Fruit fly (Drosophila melanogaster) whole organism, prepupa: ENCODE measurements around the gene CG4101.

Source experiments
- CG10631 ChIP-seq: fragments of 200-800 bp; sonication (Bioruptor generic); optimal IDR thresholded peaks from 2 replicates; lab custom pipeline; 2016; ENCODE audit warnings: missing biosample characterization, missing genetic modification characterization
- CG15336 ChIP-seq: fragments of 200-800 bp; sonication (Bioruptor generic); IDR thresholded peaks from 2 replicates; pipeline ENCODE4 v1.3.6; 2022; ENCODE audit warnings: missing biosample characterization, missing genetic modification characterization
- CG1621 ChIP-seq: fragments of 200-800 bp; sonication (Bioruptor generic); optimal IDR thresholded peaks from 3 replicates; lab custom pipeline; 2018; ENCODE audit warnings: missing biosample characterization, mild to moderate bottlenecking, missing genetic modification characterization
- CG3032 ChIP-seq: fragments of 200-800 bp; optimal IDR thresholded peaks from 2 replicates; lab custom pipeline; 2019; ENCODE audit warnings: missing biosample characterization, mild to moderate bottlenecking, missing genetic modification characterization, moderate library complexity
- CG32006 ChIP-seq: fragments of 200-800 bp; sonication (Bioruptor generic); optimal IDR thresholded peaks from 3 replicates; lab custom pipeline; 2017; ENCODE audit warnings: missing biosample characterization, mild to moderate bottlenecking, missing genetic modification characterization
- CG34406 ChIP-seq: fragments of 200-800 bp; sonication (Bioruptor generic); optimal IDR thresholded peaks from 3 replicates; lab custom pipeline; 2016; ENCODE audit warnings: missing biosample characterization, missing genetic modification characterization
- CG4318 ChIP-seq: fragments of 200-800 bp; sonication (Bioruptor generic); optimal IDR thresholded peaks from 3 replicates; lab custom pipeline; 2017; ENCODE audit warnings: missing biosample characterization, mild to moderate bottlenecking, missing genetic modification characterization
- CG6163 ChIP-seq: fragments of 200-800 bp; sonication (Bioruptor generic); IDR thresholded peaks from 3 replicates; pipeline ENCODE4 v1.3.6; 2022; ENCODE audit warnings: missing biosample characterization, missing genetic modification characterization
- CG6792 ChIP-seq: fragments of 200-800 bp; sonication (Bioruptor generic); optimal IDR thresholded peaks from 3 replicates; lab custom pipeline; 2016; ENCODE audit warnings: missing biosample characterization, missing genetic modification characterization
- CG6808 ChIP-seq: fragments of 200-800 bp; sonication (Bioruptor generic); optimal IDR thresholded peaks from 3 replicates; lab custom pipeline; 2017; ENCODE audit warnings: missing biosample characterization, missing genetic modification characterization, mild to moderate bottlenecking, moderate library complexity, missing genetic modification reagents
- CG6854 ChIP-seq: fragments of 200-800 bp; sonication (Bioruptor generic); optimal IDR thresholded peaks from 2 replicates; lab custom pipeline; 2017; ENCODE audit warnings: missing biosample characterization, mild to moderate bottlenecking, missing genetic modification characterization
- CG8632 ChIP-seq: fragments of 200-800 bp; sonication (Bioruptor generic); optimal IDR thresholded peaks from 3 replicates; lab custom pipeline; 2016; ENCODE audit warnings: missing biosample characterization, missing genetic modification characterization
- Eip75B ChIP-seq: fragments of 200-800 bp; sonication (Bioruptor generic); optimal IDR thresholded peaks from 3 replicates; lab custom pipeline; 2016; ENCODE audit warnings: missing biosample characterization, missing genetic modification characterization
- Eip78C ChIP-seq: fragments of 200-800 bp; sonication (Bioruptor generic); peaks from one replicate; lab custom pipeline; 2016; ENCODE audit warnings: missing biosample characterization, missing genetic modification characterization
- Eip93F ChIP-seq: fragments of 200-800 bp; sonication (Bioruptor generic); optimal IDR thresholded peaks from 2 replicates; lab custom pipeline; 2016; ENCODE audit warnings: missing biosample characterization, mild to moderate bottlenecking, missing genetic modification characterization
- Ets21C ChIP-seq: fragments of 200-800 bp; sonication (Bioruptor generic); optimal IDR thresholded peaks from 3 replicates; lab custom pipeline; 2016; ENCODE audit warnings: missing biosample characterization, missing genetic modification characterization
- Ets96B ChIP-seq: fragments of 200-800 bp; optimal IDR thresholded peaks from 2 replicates; lab custom pipeline; 2019; ENCODE audit warnings: missing biosample characterization, mild to moderate bottlenecking, missing genetic modification characterization, moderate library complexity
- Hr38 ChIP-seq: sonication (Bioruptor generic); optimal IDR thresholded peaks from 2 replicates; lab custom pipeline; 2016; ENCODE audit warnings: missing biosample characterization, missing genetic modification characterization
- Hr39 ChIP-seq: fragments of 200-800 bp; sonication (Bioruptor generic); optimal IDR thresholded peaks from 2 replicates; lab custom pipeline; 2016; ENCODE audit warnings: missing biosample characterization, missing genetic modification characterization
- Met ChIP-seq: fragments of 200-800 bp; sonication (Bioruptor generic); optimal IDR thresholded peaks from 3 replicates; lab custom pipeline; 2016; ENCODE audit warnings: missing biosample characterization, missing genetic modification characterization
- Smox ChIP-seq: fragments of 200-800 bp; sonication (Bioruptor generic); optimal IDR thresholded peaks from 3 replicates; lab custom pipeline; 2016; ENCODE audit warnings: missing biosample characterization, missing genetic modification characterization
- Sox102F ChIP-seq: fragments of 200-800 bp; sonication (Bioruptor generic); optimal IDR thresholded peaks from 2 replicates; lab custom pipeline; 2016; ENCODE audit warnings: missing biosample characterization, mild to moderate bottlenecking, missing genetic modification characterization
- Sox14 ChIP-seq: fragments of 200-800 bp; sonication (Bioruptor generic); optimal IDR thresholded peaks from 3 replicates; lab custom pipeline; 2016; ENCODE audit warnings: missing biosample characterization, missing genetic modification characterization
- acj6 ChIP-seq: fragments of 200-800 bp; sonication (Bioruptor generic); optimal IDR thresholded peaks from 3 replicates; lab custom pipeline; 2016; ENCODE audit warnings: missing biosample characterization, missing genetic modification characterization
- dac ChIP-seq: fragments of 200-800 bp; sonication (Bioruptor generic); optimal IDR thresholded peaks from 2 replicates; lab custom pipeline; 2017; ENCODE audit warnings: missing biosample characterization, mild to moderate bottlenecking, missing genetic modification characterization
- dsx ChIP-seq: fragments of 200-800 bp; optimal IDR thresholded peaks from 3 replicates; lab custom pipeline; 2019; ENCODE audit warnings: missing biosample characterization, mild to moderate bottlenecking, missing genetic modification characterization, moderate library complexity; ENCODE audit not compliant: poor library complexity, severe bottlenecking
- eg ChIP-seq: fragments of 200-800 bp; sonication (Bioruptor generic); IDR thresholded peaks from 3 replicates; pipeline ENCODE4 v1.3.6; 2022; ENCODE audit warnings: missing biosample characterization, missing genetic modification characterization
- esn ChIP-seq: fragments of 200-800 bp; sonication (Bioruptor generic); optimal IDR thresholded peaks from 2 replicates; lab custom pipeline; 2016; ENCODE audit warnings: missing biosample characterization, mild to moderate bottlenecking, missing genetic modification characterization, moderate library complexity
- fd59A ChIP-seq: fragments of 200-800 bp; sonication (Bioruptor generic); optimal IDR thresholded peaks from 2 replicates; lab custom pipeline; 2017; ENCODE audit warnings: missing biosample characterization, mild to moderate bottlenecking, missing genetic modification characterization, missing genetic modification reagents
- fkh ChIP-seq: fragments of 200-800 bp; sonication (Bioruptor generic); optimal IDR thresholded peaks from 3 replicates; lab custom pipeline; 2017; ENCODE audit warnings: missing biosample characterization, mild to moderate bottlenecking, missing genetic modification characterization, moderate library complexity
- lz ChIP-seq: fragments of 200-800 bp; sonication (Bioruptor generic); optimal IDR thresholded peaks from 3 replicates; lab custom pipeline; 2016; ENCODE audit warnings: missing biosample characterization, missing genetic modification characterization
- net ChIP-seq: fragments of 200-800 bp; sonication (Bioruptor generic); optimal IDR thresholded peaks from 3 replicates; lab custom pipeline; 2016; ENCODE audit warnings: missing biosample characterization, missing genetic modification characterization
- pdm3 ChIP-seq: fragments of 200-800 bp; sonication (Bioruptor generic); optimal IDR thresholded peaks from 3 replicates; lab custom pipeline; 2016; ENCODE audit warnings: missing biosample characterization, missing genetic modification characterization
- spab ChIP-seq: fragments of 200-800 bp; sonication (Bioruptor generic); optimal IDR thresholded peaks from 2 replicates; lab custom pipeline; 2017; ENCODE audit warnings: missing biosample characterization, mild to moderate bottlenecking, missing genetic modification characterization, missing genetic modification reagents
- vri ChIP-seq: fragments of 200-800 bp; sonication (Bioruptor generic); optimal IDR thresholded peaks from 3 replicates; lab custom pipeline; 2016; ENCODE audit warnings: missing biosample characterization, mild to moderate bottlenecking, missing genetic modification characterization

CG4101 gene

dm6 chr3L:16615132-16615709, 2.9 kb downstream of the CG4101 start, which contains the start of gene Mo25 (continued):
- no peak for TF ChIP-seq Ets21C (GFP tag; lab: Kevin White, UChicago)
- TF ChIP-seq CG1621 (tag; lab: Kevin White, UChicago): no peak
- no peak for TF ChIP-seq CG4318 (GFP tag; lab: Kevin White, UChicago)
- TF ChIP-seq dac (GFP tag; lab: Kevin White, UChicago): no peak
- TF ChIP-seq CG10631 (GFP tag; lab: Kevin White, UChicago): peak; percentile 34
- TF ChIP-seq CG8632 (GFP tag; lab: Kevin White, UChicago): no peak
- peak; percentile 0 for TF ChIP-seq CG6854 (GFP tag; lab: Kevin White, UChicago)
- peak; percentile 35 for TF ChIP-seq acj6 (GFP tag; lab: Kevin White, UChicago)
- no peak for TF ChIP-seq CG6792 (GFP tag; lab: Kevin White, UChicago)
- TF ChIP-seq Sox14: peak; percentile 36
- TF ChIP-seq, all 60 proteins: peak for 21

dm6 chr3L:16626199-16626598, 13.9 kb downstream of the CG4101 start:
- TF ChIP-seq vri (GFP tag; lab: Kevin White, UChicago) (no peak), Smox (no peak), CG6808 (no peak), eg (no peak), Ets96B (tag; lab: Kevin White, UChicago) (no peak), fkh (GFP tag; lab: Kevin White, UChicago) (no peak), Eip75B (no peak), net (GFP tag; lab: Kevin White, UChicago) (no peak), CG32006 (GFP tag; lab: Kevin White, UChicago) (no peak), fd59A (GFP tag; lab: Kevin White, UChicago) (no peak), Sox102F (no peak), spab (GFP tag; lab: Kevin White, UChicago) (no peak), CG6163 (GFP tag; lab: Robert Waterston, UW) (no peak), CG15336 (GFP tag; lab: Robert Waterston, UW) (no peak), Hr38 (no peak), esn (GFP tag; lab: Kevin White, UChicago) (no peak), lz (GFP tag; lab: Kevin White, UChicago) (no peak), CG3032 (tag; lab: Kevin White, UChicago) (no peak), Ets21C (GFP tag; lab: Kevin White, UChicago) (no peak)
- TF ChIP-seq, all 60 proteins: peak for 0

- TF ChIP-seq Eip78C (GFP tag; lab: Kevin White, UChicago): peak; percentile 65
- peak; percentile 72 for TF ChIP-seq dsx (GFP tag; lab: Kevin White, UChicago)
- TF ChIP-seq CG34406 (GFP tag; lab: Kevin White, UChicago): no peak
Measured at dm6 chr3L:16629793-16630192, 17.5 kb downstream of the CG4101 start.

dm6 chr3L:16631844-16632537, 19.7 kb downstream of the CG4101 start:
- peak; percentile 47 for TF ChIP-seq Eip78C (GFP tag; lab: Kevin White, UChicago)
- TF ChIP-seq esn (GFP tag; lab: Kevin White, UChicago): peak; percentile 8
- TF ChIP-seq CG1621 (tag; lab: Kevin White, UChicago): no peak
- TF ChIP-seq CG6163 (GFP tag; lab: Robert Waterston, UW): peak; percentile 17; the same call in 1 of the 3 replicates

- TF ChIP-seq Met (no peak), Sox14 (no peak), CG6808 (no peak), pdm3 (GFP tag; lab: Kevin White, UChicago) (no peak), Ets96B (tag; lab: Kevin White, UChicago) (no peak), fkh (GFP tag; lab: Kevin White, UChicago) (no peak), CG32006 (GFP tag; lab: Kevin White, UChicago) (no peak), Hr39 (no peak), Eip93F (no peak), CG34406 (GFP tag; lab: Kevin White, UChicago) (no peak), dsx (GFP tag; lab: Kevin White, UChicago) (no peak)
Measured at dm6 chr3L:16634091-16634490, 21.8 kb downstream of the CG4101 start.
